Worm (Caenorhabditis elegans) whole organism, late embryonic: ENCODE results near the gene dim-1.

ENCODE experiments used
- ceh-34 ChIP-seq: sonication (generic microtip); optimal IDR thresholded peaks from 2 replicates; lab custom pipeline; 2016; ENCODE audit warnings: mild to moderate bottlenecking, missing genetic modification characterization, missing compliant biosample characterization
- dmd-4 ChIP-seq: sonication (generic microtip); optimal IDR thresholded peaks from 2 replicates; lab custom pipeline; 2016; ENCODE audit warnings: borderline replicate concordance, missing genetic modification characterization, missing compliant biosample characterization
- eyg-1 ChIP-seq: sonication (generic microtip); optimal IDR thresholded peaks from 2 replicates; lab custom pipeline; 2016; ENCODE audit warnings: missing genotype, missing genetic modification characterization, missing compliant biosample characterization
- nhr-11 ChIP-seq: fragments of 150-350 bp; optimal IDR thresholded peaks from 2 replicates; lab custom pipeline; 2014; ENCODE audit warnings: missing biosample characterization, missing genetic modification characterization
- pha-4 ChIP-seq: fragments of 150-350 bp; optimal IDR thresholded peaks from 2 replicates; lab custom pipeline; 2018; ENCODE audit warnings: missing biosample characterization, missing genetic modification reagents, missing genetic modification characterization

DNA sequence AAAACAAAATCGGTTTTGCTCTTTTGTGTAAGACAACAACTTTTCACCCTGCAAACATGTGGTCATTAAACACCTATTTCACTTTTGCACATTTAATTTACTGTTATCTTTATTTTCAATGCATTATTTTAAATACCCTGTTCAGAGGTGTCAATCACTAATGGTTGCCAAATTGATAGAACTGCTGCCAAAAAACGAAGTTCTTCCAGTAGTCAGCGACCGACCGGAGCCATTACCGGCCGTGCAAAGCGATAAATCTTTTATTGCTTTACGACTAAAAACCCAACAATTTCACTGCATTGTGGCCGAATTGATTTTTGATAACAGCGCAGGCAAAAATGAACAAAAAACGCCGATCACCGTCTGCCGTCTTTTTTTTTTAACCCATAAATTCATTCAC is 16.5 kb upstream of the dim-1 start:
- TF ChIP-seq eyg-1 (tag; lab: Kevin White, UChicago), result no peak
- TF ChIP-seq nhr-11 (tag; lab: Kevin White, UChicago), result no peak
- no peak for TF ChIP-seq dmd-4 (tag; lab: Kevin White, UChicago)
- no peak for TF ChIP-seq ceh-34 (tag; lab: Kevin White, UChicago)
- TF ChIP-seq pha-4 (tag; lab: Kevin White, UChicago), result no peak
